Worm (Caenorhabditis elegans): ENCODE measurements around the gene unc-58.

DNA sequence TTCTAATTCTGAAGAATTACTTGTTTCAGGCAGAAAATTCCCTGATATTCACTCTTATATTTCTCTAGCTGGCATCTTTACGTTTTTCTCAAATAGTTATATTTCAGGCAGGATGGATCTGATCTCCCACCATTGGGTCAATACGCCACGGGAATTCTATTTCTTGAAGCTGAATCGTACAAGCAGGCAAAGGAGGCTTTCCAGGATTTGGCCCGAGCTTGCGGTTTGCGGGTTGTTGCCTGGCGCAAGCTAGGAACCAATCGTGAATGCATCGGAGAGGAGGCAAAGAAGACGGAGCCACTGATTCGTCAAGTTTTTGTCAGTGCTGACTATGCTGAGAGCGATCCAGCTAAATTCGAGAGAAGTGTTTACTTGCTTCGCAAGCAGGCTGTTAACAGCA, 47.9 kb downstream of the unc-58 start:
- no peak for TF ChIP-seq ztf-4 (tag; optimal IDR thresholded peaks at IDR 0.05)
- TF ChIP-seq elt-3 (tag; optimal IDR thresholded peaks at IDR 0.05), result no peak
- TF ChIP-seq dpl-1 (GFP tag; optimal IDR thresholded peaks at IDR 0.05), result no peak
- no peak for TF ChIP-seq nhr-85 (tag)
- no peak for TF ChIP-seq sup-37 (GFP tag; optimal IDR thresholded peaks at IDR 0.05)
- no peak for TF ChIP-seq nhr-90 (tag; optimal IDR thresholded peaks at IDR 0.05; ENCODE audit: poor library complexity)
- no peak for TF ChIP-seq nhr-76 (tag; optimal IDR thresholded peaks at IDR 0.05)
- TF ChIP-seq mep-1 (tag; optimal IDR thresholded peaks at IDR 0.05), result no peak
- no peak for TF ChIP-seq ceh-82 (tag; optimal IDR thresholded peaks at IDR 0.05)
- no peak for TF ChIP-seq efl-1 (optimal IDR thresholded peaks at IDR 0.05)
- no peak for TF ChIP-seq efl-1 (GFP tag; optimal IDR thresholded peaks at IDR 0.05 in 1 of 2)

Measured in whole organism, L1 larva.